Fruit fly (Drosophila melanogaster) whole organism, embryonic: ENCODE data around the gene Acf.

Experiments
- Adf1 ChIP-seq: fragments of 200-800 bp; sonication (Bioruptor generic); IDR thresholded peaks from 2 replicates; pipeline ENCODE4 v1.3.6; 2022; ENCODE audit warnings: missing biosample characterization, missing genetic modification characterization
- Bteb2 ChIP-seq: fragments of 200-800 bp; sonication (Bioruptor generic); optimal IDR thresholded peaks from 2 replicates; lab custom pipeline; 2016; ENCODE audit warnings: missing biosample characterization, missing genetic modification characterization
- CG12659 ChIP-seq: fragments of 200-800 bp; sonication (Bioruptor generic); optimal IDR thresholded peaks from 3 replicates; lab custom pipeline; 2017; ENCODE audit warnings: mild to moderate bottlenecking, missing biosample characterization, missing genetic modification reagents, missing genetic modification characterization
- CG13775 ChIP-seq: fragments of 200-800 bp; sonication (Bioruptor generic); optimal IDR thresholded peaks from 3 replicates; lab custom pipeline; 2017; ENCODE audit warnings: missing biosample characterization, mild to moderate bottlenecking, missing genetic modification characterization
- CG13894 ChIP-seq: fragments of 200-800 bp; sonication (Bioruptor generic); optimal IDR thresholded peaks from 3 replicates; lab custom pipeline; 2018; ENCODE audit warnings: missing biosample characterization, mild to moderate bottlenecking, missing genetic modification characterization, moderate library complexity
- CG14965 ChIP-seq: fragments of 200-800 bp; sonication (Bioruptor generic); optimal IDR thresholded peaks from 2 replicates; lab custom pipeline; 2016; ENCODE audit warnings: missing biosample characterization, missing genetic modification characterization, borderline replicate concordance
- CG15269 ChIP-seq: fragments of 200-800 bp; sonication (Bioruptor generic); optimal IDR thresholded peaks from 2 replicates; lab custom pipeline; 2018; ENCODE audit warnings: missing biosample characterization, mild to moderate bottlenecking, missing genetic modification characterization, moderate library complexity
- CG1529 ChIP-seq: fragments of 200-800 bp; sonication (Bioruptor generic); optimal IDR thresholded peaks from 3 replicates; lab custom pipeline; 2018; ENCODE audit warnings: missing biosample characterization, missing genetic modification characterization
- CG18262 ChIP-seq: fragments of 200-800 bp; optimal IDR thresholded peaks from 3 replicates; lab custom pipeline; 2019; ENCODE audit warnings: missing biosample characterization, mild to moderate bottlenecking, missing genetic modification characterization, moderate library complexity
- CG18476 ChIP-seq: fragments of 200-800 bp; sonication (Bioruptor generic); optimal IDR thresholded peaks from 2 replicates; lab custom pipeline; 2016; ENCODE audit warnings: missing biosample characterization, mild to moderate bottlenecking, missing genetic modification characterization
- CG18599 ChIP-seq: fragments of 200-800 bp; sonication (Bioruptor generic); optimal IDR thresholded peaks from 3 replicates; lab custom pipeline; 2017; ENCODE audit warnings: missing biosample characterization, missing genetic modification characterization, mild to moderate bottlenecking, moderate library complexity, missing genetic modification reagents
- CG18619 ChIP-seq: fragments of 200-800 bp; sonication (Bioruptor generic); optimal IDR thresholded peaks from 3 replicates; lab custom pipeline; 2017; ENCODE audit warnings: missing biosample characterization, mild to moderate bottlenecking, missing genetic modification characterization
- CG31441 ChIP-seq: fragments of 200-800 bp; sonication (Bioruptor generic); IDR thresholded peaks from 2 replicates; pipeline ENCODE4 v1.3.6; 2022; ENCODE audit warnings: missing biosample characterization, missing genetic modification characterization
- CG33557 ChIP-seq: fragments of 200-800 bp; sonication (Bioruptor generic); optimal IDR thresholded peaks from 2 replicates; lab custom pipeline; 2019; ENCODE audit warnings: missing biosample characterization, mild to moderate bottlenecking, missing genetic modification characterization, moderate library complexity
- CG3726 ChIP-seq: fragments of 200-800 bp; sonication (Bioruptor generic); IDR thresholded peaks from 3 replicates; pipeline ENCODE4, ENCODE4 v1.3.6; 2022; ENCODE audit warnings: missing biosample characterization, missing genetic modification characterization
- CG4282 ChIP-seq: fragments of 200-800 bp; sonication (Bioruptor generic); optimal IDR thresholded peaks from 2 replicates; lab custom pipeline; 2016; ENCODE audit warnings: missing biosample characterization, missing genetic modification characterization
- CG43689 ChIP-seq: fragments of 200-800 bp; sonication (Bioruptor generic); IDR thresholded peaks from 2 replicates; pipeline ENCODE4 v1.3.6; 2022; ENCODE audit warnings: missing biosample characterization, missing genetic modification characterization
- CG6791 ChIP-seq: fragments of 200-800 bp; sonication (Bioruptor generic); IDR thresholded peaks from 3 replicates; pipeline ENCODE4 v1.3.6; 2022; ENCODE audit warnings: missing biosample characterization, missing genetic modification characterization; ENCODE audit not compliant: partially characterized antibody
- CG8089 ChIP-seq: fragments of 200-800 bp; sonication (Bioruptor generic); optimal IDR thresholded peaks from 3 replicates; lab custom pipeline; 2016; ENCODE audit warnings: missing biosample characterization, missing genetic modification characterization
- CG9609 ChIP-seq: fragments of 200-800 bp; sonication (Bioruptor generic); optimal IDR thresholded peaks from 3 replicates; lab custom pipeline; 2016; ENCODE audit warnings: missing biosample characterization, missing genetic modification characterization
- CkIIα-i1 ChIP-seq: fragments of 200-800 bp; sonication (Bioruptor generic); IDR thresholded peaks from 2 replicates; pipeline ENCODE4 v1.3.6; 2022; ENCODE audit warnings: missing biosample characterization, missing genetic modification characterization
- Deaf1 ChIP-seq: fragments of 200-800 bp; optimal IDR thresholded peaks from 3 replicates; lab custom pipeline; 2019; ENCODE audit warnings: missing biosample characterization, mild to moderate bottlenecking, missing genetic modification characterization, moderate library complexity
- Dll ChIP-seq: fragments of 200-800 bp; sonication (Bioruptor generic); IDR thresholded peaks from 4 replicates; pipeline ENCODE4 v1.3.6; 2022; ENCODE audit warnings: missing biosample characterization, missing genetic modification characterization; ENCODE audit not compliant: partially characterized antibody
- E2f2 ChIP-seq: fragments of 200-800 bp; sonication (Bioruptor generic); IDR thresholded peaks from 2 replicates; pipeline ENCODE4 v1.3.6; 2022; ENCODE audit warnings: missing biosample characterization, missing genetic modification characterization
- Fer1 ChIP-seq: fragments of 200-800 bp; sonication (Bioruptor generic); optimal IDR thresholded peaks from 2 replicates; lab custom pipeline; 2017; ENCODE audit warnings: missing biosample characterization, mild to moderate bottlenecking, missing genetic modification characterization
- Gsc ChIP-seq: fragments of 200-800 bp; sonication (Bioruptor generic); IDR thresholded peaks from 2 replicates; pipeline ENCODE4 v1.3.6; 2022; ENCODE audit warnings: missing biosample characterization, missing genetic modification characterization
- Hr51 ChIP-seq, 2 experiments: fragments of 200-800 bp; sonication (Bioruptor generic); optimal IDR thresholded peaks; 2 replicates in 1 of 2; 3 replicates in 1 of 2; lab custom pipeline; 2016 to 2018; ENCODE audit warnings: missing biosample characterization in 2 of 2, missing genetic modification characterization in 2 of 2, mild to moderate bottlenecking in 1 of 2, moderate library complexity in 1 of 2
- Neu2 ChIP-seq: fragments of 200-800 bp; sonication (Bioruptor generic); optimal IDR thresholded peaks from 3 replicates; lab custom pipeline; 2016; ENCODE audit warnings: missing biosample characterization, missing genetic modification characterization, borderline replicate concordance
- Oaz ChIP-seq: fragments of 200-800 bp; sonication (Bioruptor generic); IDR thresholded peaks from 2 replicates; pipeline ENCODE4 v1.3.6; 2022; ENCODE audit warnings: missing biosample characterization, missing genetic modification characterization
- PHDP ChIP-seq: fragments of 200-800 bp; sonication (Bioruptor generic); optimal IDR thresholded peaks from 3 replicates; lab custom pipeline; 2018; ENCODE audit warnings: missing biosample characterization, mild to moderate bottlenecking, missing genetic modification characterization, moderate library complexity
- Ssrp ChIP-seq: fragments of 200-800 bp; sonication (Bioruptor generic); optimal IDR thresholded peaks from 2 replicates; lab custom pipeline; 2018; ENCODE audit warnings: missing biosample characterization, mild to moderate bottlenecking, missing genetic modification characterization, moderate library complexity
- Taf1 ChIP-seq: fragments of 200-800 bp; sonication (Bioruptor generic); IDR thresholded peaks from 2 replicates; pipeline ENCODE4 v1.3.6; 2022; ENCODE audit warnings: missing biosample characterization, missing genetic modification characterization
- Trl ChIP-seq, 3 experiments: fragments of >200 bp in 2 of 3; fragments of 200-800 bp in 1 of 3; sonication (Bioruptor generic) in 1 of 3; optimal IDR thresholded peaks; 2 replicates in 1 of 3; 3 replicates in 2 of 3; lab custom pipeline; 2016 to 2017; ENCODE audit warnings: missing biosample characterization in 1 of 3, missing genetic modification characterization in 1 of 3
- abd-A ChIP-seq: fragments of 200-800 bp; sonication (Bioruptor generic); optimal IDR thresholded peaks from 3 replicates; lab custom pipeline; 2019; ENCODE audit warnings: missing biosample characterization, mild to moderate bottlenecking, missing genetic modification characterization, moderate library complexity
- al ChIP-seq: fragments of 200-800 bp; sonication (Bioruptor generic); IDR thresholded peaks from 2 replicates; pipeline ENCODE4 v1.3.6; 2022; ENCODE audit warnings: missing biosample characterization, missing genetic modification characterization
- br ChIP-seq: fragments of >200 bp; optimal IDR thresholded peaks from 2 replicates; lab custom pipeline; 2017
- chinmo ChIP-seq: fragments of 200-800 bp; sonication (Bioruptor generic); IDR thresholded peaks from 4 replicates; pipeline ENCODE4 v1.3.6; 2022; ENCODE audit warnings: missing biosample characterization, missing genetic modification characterization; ENCODE audit not compliant: partially characterized antibody
- crol ChIP-seq: fragments of 200-800 bp; sonication (Bioruptor generic); IDR thresholded peaks from 2 replicates; pipeline ENCODE4 v1.3.6; 2022; ENCODE audit warnings: missing biosample characterization, missing genetic modification characterization
- ftz-f1 ChIP-seq: fragments of 200-800 bp; sonication (Bioruptor generic); optimal IDR thresholded peaks from 2 replicates; lab custom pipeline; 2016; ENCODE audit warnings: missing biosample characterization, missing genetic modification characterization
- lilli ChIP-seq: fragments of 200-800 bp; sonication (Bioruptor generic); optimal IDR thresholded peaks from 3 replicates; lab custom pipeline; 2016; ENCODE audit warnings: missing biosample characterization, missing genetic modification characterization
- lola ChIP-seq, 3 experiments: fragments of >200 bp in 2 of 3; fragments of 200-800 bp in 1 of 3; sonication (Bioruptor generic) in 1 of 3; optimal IDR thresholded peaks; 2 replicates each; lab custom pipeline; 2017 to 2019; ENCODE audit warnings: missing biosample characterization in 3 of 3, missing genetic modification characterization in 3 of 3, mild to moderate bottlenecking in 1 of 3, moderate library complexity in 1 of 3
- mam ChIP-seq: fragments of 200-800 bp; sonication (Bioruptor generic); optimal IDR thresholded peaks from 3 replicates; lab custom pipeline; 2016; ENCODE audit warnings: missing biosample characterization, missing genetic modification characterization
- nerfin-1 ChIP-seq: fragments of 200-800 bp; sonication (Bioruptor generic); optimal IDR thresholded peaks from 3 replicates; lab custom pipeline; 2019; ENCODE audit warnings: missing biosample characterization, mild to moderate bottlenecking, missing genetic modification characterization, moderate library complexity
- phol ChIP-seq: fragments of 200-800 bp; sonication (Bioruptor generic); optimal IDR thresholded peaks from 3 replicates; lab custom pipeline; 2018; ENCODE audit warnings: missing biosample characterization, mild to moderate bottlenecking, missing genetic modification characterization, moderate library complexity
- prd ChIP-seq, 3 experiments: fragments of >200 bp in 2 of 3; fragments of 200-800 bp in 1 of 3; sonication (Bioruptor generic) in 1 of 3; optimal IDR thresholded peaks in 2 of 3; IDR thresholded peaks in 1 of 3; 2 replicates in 2 of 3; 3 replicates in 1 of 3; pipeline versions ENCODE4 v1.3.6 to Lab custom; 2017 to 2022; ENCODE audit warnings: missing biosample characterization in 1 of 3, missing genetic modification characterization in 1 of 3
- run ChIP-seq: fragments of 200-800 bp; sonication (Bioruptor generic); optimal IDR thresholded peaks from 3 replicates; lab custom pipeline; 2018; ENCODE audit warnings: missing biosample characterization, mild to moderate bottlenecking, missing genetic modification characterization
- schlank ChIP-seq: fragments of 200-800 bp; sonication (Bioruptor generic); optimal IDR thresholded peaks from 2 replicates; lab custom pipeline; 2018; ENCODE audit warnings: missing biosample characterization, mild to moderate bottlenecking, missing genetic modification characterization
- stwl ChIP-seq: fragments of 200-800 bp; sonication (Bioruptor generic); optimal IDR thresholded peaks from 3 replicates; lab custom pipeline; 2018; ENCODE audit warnings: missing biosample characterization, mild to moderate bottlenecking, missing genetic modification characterization, moderate library complexity
- tin ChIP-seq: fragments of 200-800 bp; sonication (Bioruptor generic); optimal IDR thresholded peaks from 3 replicates; lab custom pipeline; 2016; ENCODE audit warnings: missing biosample characterization, missing genetic modification characterization
- tna ChIP-seq: fragments of 200-800 bp; sonication (Bioruptor generic); IDR thresholded peaks from 2 replicates; pipeline ENCODE4 v1.3.6; 2022; ENCODE audit warnings: missing biosample characterization, missing genetic modification characterization; ENCODE audit not compliant: partially characterized antibody

Gene Acf

dm6 chr3R:31822462-31822861 lies 28.7 kb downstream of the Acf start:
- no peak for TF ChIP-seq tna (GFP tag; lab: Robert Waterston, UW)
- no peak for TF ChIP-seq lilli (GFP tag; lab: Kevin White, UChicago)
- no peak for TF ChIP-seq stwl
- TF ChIP-seq Bteb2 (GFP tag; lab: Kevin White, UChicago): no peak
- TF ChIP-seq Hr51 (GFP tag; optimal IDR thresholded peaks at IDR 0.05; lab: Kevin White, UChicago): no peak
- TF ChIP-seq Neu2 (GFP tag; lab: Kevin White, UChicago): no peak
- no peak for TF ChIP-seq Ssrp (tag; lab: Kevin White, UChicago)
- 0 out of 4 replicates have a peak, but pooled peaks have one; percentile 29 for TF ChIP-seq chinmo (GFP tag; lab: Robert Waterston, UW)
- TF ChIP-seq E2f2: no peak
- no peak for TF ChIP-seq prd (optimal IDR thresholded peaks at IDR 0.05; lab: Kevin White, UChicago)
- no peak for TF ChIP-seq prd (GFP tag; IDR thresholded peaks at IDR 0.05; lab: Robert Waterston, UW)
- no peak for TF ChIP-seq phol
- TF ChIP-seq CkIIα-i1 (GFP tag; lab: Robert Waterston, UW): no peak
- no peak for TF ChIP-seq CG1529 (GFP tag; lab: Kevin White, UChicago)
- no peak for TF ChIP-seq CG12659
- TF ChIP-seq CG9609 (GFP tag; lab: Kevin White, UChicago): no peak
- no peak for TF ChIP-seq CG13894
- TF ChIP-seq CG43689 (GFP tag; lab: Robert Waterston, UW): no peak
- no peak for TF ChIP-seq CG18619
- no peak for TF ChIP-seq al
- peak; percentile 50 for TF ChIP-seq nerfin-1 (tag; lab: Kevin White, UChicago)
- TF ChIP-seq CG4282 (GFP tag; lab: Kevin White, UChicago): no peak
- no peak for TF ChIP-seq CG14965 (GFP tag; lab: Kevin White, UChicago)
- TF ChIP-seq CG18262 (tag; lab: Kevin White, UChicago): no peak
- TF ChIP-seq CG31441: no peak
- no peak for TF ChIP-seq Oaz (GFP tag; lab: Robert Waterston, UW)
- TF ChIP-seq crol (GFP tag; lab: Robert Waterston, UW): 0 out of 2 replicates have a peak, but pooled peaks have one; percentile 33
- no peak for TF ChIP-seq schlank (tag; lab: Kevin White, UChicago)
- TF ChIP-seq ftz-f1 (GFP tag; lab: Kevin White, UChicago): no peak
- TF ChIP-seq CG33557 (GFP tag; lab: Kevin White, UChicago): no peak
- no peak for TF ChIP-seq Dll (GFP tag; lab: Robert Waterston, UW)
- no peak for TF ChIP-seq mam (GFP tag; lab: Kevin White, UChicago)
- TF ChIP-seq Trl (optimal IDR thresholded peaks at IDR 0.05; lab: Kevin White, UChicago): peak; percentile 29 to 61
- TF ChIP-seq Trl (GFP tag; optimal IDR thresholded peaks at IDR 0.05; lab: Kevin White, UChicago): no peak
- TF ChIP-seq Deaf1: peak; percentile 40
- no peak for TF ChIP-seq run (tag; lab: Kevin White, UChicago)
- TF ChIP-seq lola (GFP tag; optimal IDR thresholded peaks at IDR 0.05; lab: Kevin White, UChicago): no peak
- no peak for TF ChIP-seq CG15269 (tag; lab: Kevin White, UChicago)
- TF ChIP-seq Taf1 (GFP tag; lab: Robert Waterston, UW): no peak
- no peak for TF ChIP-seq tin (GFP tag; lab: Kevin White, UChicago)
- no peak for TF ChIP-seq CG18476 (GFP tag; lab: Kevin White, UChicago)
- peak; percentile 8 for TF ChIP-seq CG18599 (GFP tag; lab: Kevin White, UChicago)
- TF ChIP-seq Adf1 (GFP tag; lab: Robert Waterston, UW): no peak
- TF ChIP-seq br (lab: Kevin White, UChicago): no peak
- peak; percentile 56 for TF ChIP-seq abd-A (tag; lab: Kevin White, UChicago)
- no peak for TF ChIP-seq Gsc (GFP tag; lab: Robert Waterston, UW)
- TF ChIP-seq Fer1 (GFP tag; lab: Kevin White, UChicago): peak; percentile 18
- no peak for TF ChIP-seq CG3726
- no peak for TF ChIP-seq CG6791 (GFP tag; lab: Robert Waterston, UW)
- no peak for TF ChIP-seq CG13775 (GFP tag; lab: Kevin White, UChicago)
- no peak for TF ChIP-seq PHDP
- no peak for TF ChIP-seq CG8089 (GFP tag; lab: Kevin White, UChicago)
